Worm (Caenorhabditis elegans) whole organism, L4 larva: ENCODE data around the gene Y102A11A.9.

Experiments used
- F44E2.7 ChIP-seq: fragments of 200-800 bp; sonication (Bioruptor generic); IDR thresholded peaks from 2 replicates; pipeline ENCODE4 v2.1.2; 2022; ENCODE audit warnings: missing genetic modification characterization, missing compliant biosample characterization
- hlh-30 ChIP-seq: sonication (generic microtip); optimal IDR thresholded peaks from 2 replicates; lab custom pipeline; 2017; ENCODE audit warnings: antibody characterized with exemption, mild to moderate bottlenecking, missing genetic modification characterization, missing compliant biosample characterization; ENCODE audit not compliant: insufficient read depth
- nhr-11 ChIP-seq: fragments of 150-350 bp; optimal IDR thresholded peaks from 2 replicates; lab custom pipeline; 2014; ENCODE audit warnings: missing biosample characterization, missing genetic modification characterization

DNA sequence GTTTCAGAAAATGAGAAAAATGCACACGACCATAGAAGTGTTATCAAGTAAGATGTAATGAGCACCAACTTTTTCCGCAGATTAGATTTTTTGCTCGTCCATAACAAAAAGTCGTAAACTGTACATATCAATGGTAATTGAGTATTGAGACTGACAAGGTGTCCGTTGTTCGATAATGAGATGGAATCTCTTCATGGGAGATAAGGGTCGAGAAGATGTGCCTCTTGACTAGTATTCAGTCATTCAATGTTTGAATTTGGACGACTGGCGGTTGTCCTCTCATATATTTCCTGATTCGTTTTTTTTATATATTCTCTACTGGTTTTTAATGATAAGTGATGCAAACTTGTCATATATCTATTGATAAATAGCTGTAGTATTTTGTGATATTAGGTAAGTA lies 31.3 kb upstream of the Y102A11A.9 start:
- TF ChIP-seq nhr-11 (tag; lab: Kevin White, UChicago) (no peak), F44E2.7 (GFP tag; lab: Robert Waterston, UW) (no peak), hlh-30 (tag; lab: Kevin White, UChicago) (no peak)
